Fruit fly (Drosophila melanogaster) whole organism, adult: ENCODE measurements around the gene RpS19b.
A peak's percentile ranks its signal among the peaks of the same experiment; 100 is the strongest.

ENCODE experiments used
- CG14711 ChIP-seq: fragments of 200-800 bp; sonication (Bioruptor generic); optimal IDR thresholded peaks from 2 replicates; lab custom pipeline; 2018; ENCODE audit warnings: missing biosample characterization, mild to moderate bottlenecking, missing genetic modification characterization, moderate library complexity
- Mnt ChIP-seq: fragments of 200-800 bp; sonication (Bioruptor generic); optimal IDR thresholded peaks from 2 replicates; lab custom pipeline; 2016; ENCODE audit warnings: missing biosample characterization, mild to moderate bottlenecking, missing genetic modification characterization
- ovo ChIP-seq: fragments of 200-800 bp; sonication (Bioruptor generic); optimal IDR thresholded peaks from 2 replicates; lab custom pipeline; 2016; ENCODE audit warnings: missing biosample characterization, missing genetic modification characterization
- tj ChIP-seq: fragments of 200-800 bp; sonication (Bioruptor generic); optimal IDR thresholded peaks from 3 replicates; lab custom pipeline; 2017; ENCODE audit warnings: missing biosample characterization, mild to moderate bottlenecking, missing genetic modification characterization, moderate library complexity

dm6 chr3R:23928950-23929602 lies 4.3 kb downstream of the RpS19b start, which contains the start of the genes CG43998, CG43999 and CG31142:
- TF ChIP-seq tj (GFP tag; lab: Kevin White, UChicago) (no peak), Mnt (GFP tag; lab: Kevin White, UChicago) (peak; percentile 38), CG14711 (tag; lab: Kevin White, UChicago) (no peak), ovo (no peak)
